Worm (Caenorhabditis elegans) whole organism, midembryonic: ENCODE measurements around the gene emg-1.

Experiments
- T22C8.4 ChIP-seq: fragments of 200-800 bp; sonication (Bioruptor generic); IDR thresholded peaks from 2 replicates; pipeline ENCODE4 v1.3.6; 2022; ENCODE audit warnings: missing genetic modification characterization, missing compliant biosample characterization
- klf-2 ChIP-seq: fragments of 200-800 bp; sonication (Bioruptor generic); conservative IDR thresholded peaks from 2 replicates; pipeline ENCODE4 v1.3.6; 2022; ENCODE audit warnings: missing genetic modification reagents, missing genetic modification characterization, missing compliant biosample characterization
- ref-1 ChIP-seq: fragments of 200-800 bp; sonication (Bioruptor generic); conservative IDR thresholded peaks from 2 replicates; pipeline ENCODE4 v1.3.6; 2022; ENCODE audit warnings: missing genetic modification reagents, missing genetic modification characterization, missing compliant biosample characterization
- tab-1 ChIP-seq: fragments of 200-800 bp; sonication (Bioruptor generic); IDR thresholded peaks from 2 replicates; pipeline ENCODE4 v1.3.6; 2022; ENCODE audit warnings: missing genetic modification characterization, missing compliant biosample characterization

DNA sequence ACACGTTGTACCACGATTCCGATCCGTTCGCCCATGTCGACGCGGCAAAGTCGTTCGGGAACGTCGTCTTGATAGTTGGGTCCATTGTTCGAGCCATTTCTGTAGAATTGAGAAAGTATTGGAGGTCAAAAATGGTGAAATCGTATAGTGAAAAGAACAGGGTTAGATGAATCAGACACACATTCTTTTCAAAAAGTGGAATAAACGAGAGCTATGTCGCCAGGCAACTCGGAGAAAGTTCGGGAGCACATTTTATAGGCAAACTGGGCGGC lies 16.0 kb upstream of the emg-1 start, which contains the start of gene Y39A1A.9:
- TF ChIP-seq klf-2 (GFP tag; lab: Robert Waterston, UW) (no peak), T22C8.4 (GFP tag; lab: Robert Waterston, UW) (no peak), tab-1 (GFP tag; lab: Robert Waterston, UW) (no peak), ref-1 (GFP tag; lab: Robert Waterston, UW) (no peak)
